Comparison of ENCODE assay signal across 4 fruit fly cellular contexts in genomic region chr3L:7639533-7639932, dm6.
TF ChIP-seq lines count a peak whose summit lies in the region.

No protein-coding gene starts in this region.

- no peak for TF ChIP-seq CTCF in whole organism, embryonic (GFP tag; optimal IDR thresholded peaks at IDR 0.05; lab: Kevin White, UChicago)

TF ChIP-seq in whole organism, adult, 20 proteins besides CTCF, POLR2A, EP300 and RAD21:
- TF ChIP-seq Clk (GFP tag; optimal IDR thresholded peaks at IDR 0.05; lab: Kevin White, UChicago) (no peak), bab1 (GFP tag; optimal IDR thresholded peaks at IDR 0.05; lab: Kevin White, UChicago) (peak; percentile 26)

TF ChIP-seq in whole organism, embryonic, 481 proteins besides CTCF, POLR2A, EP300 and RAD21 (continues in another document):
- no peak for TF ChIP-seq CG13123 (GFP tag; optimal IDR thresholded peaks at IDR 0.05; lab: Kevin White, UChicago)
- no peak for TF ChIP-seq h (optimal IDR thresholded peaks at IDR 0.05; lab: Kevin White, UChicago)
- no peak for TF ChIP-seq rib (GFP tag; IDR thresholded peaks at IDR 0.05; lab: Robert Waterston, UW)
- peak; percentile 67; the same call in 2 of the 3 replicates for TF ChIP-seq CG6791 (GFP tag; IDR thresholded peaks at IDR 0.05; lab: Robert Waterston, UW; ENCODE audit: partially characterized antibody)
- TF ChIP-seq chinmo (GFP tag; IDR thresholded peaks at IDR 0.05; lab: Robert Waterston, UW; ENCODE audit: partially characterized antibody), result no peak
- TF ChIP-seq CG3995 (GFP tag; optimal IDR thresholded peaks at IDR 0.05; lab: Kevin White, UChicago), result no peak
- TF ChIP-seq CG3163 (GFP tag; optimal IDR thresholded peaks at IDR 0.05; lab: Kevin White, UChicago), result no peak
- no peak for TF ChIP-seq Dref (GFP tag; IDR thresholded peaks at IDR 0.05; lab: Robert Waterston, UW)
- TF ChIP-seq E2f2 (GFP tag; IDR thresholded peaks at IDR 0.05; lab: Robert Waterston, UW), result peak; percentile 59
- TF ChIP-seq gt (GFP tag; IDR thresholded peaks at IDR 0.05; lab: Robert Waterston, UW), result no peak
- no peak for TF ChIP-seq fru (optimal IDR thresholded peaks at IDR 0.05; lab: Kevin White, UChicago)
- TF ChIP-seq Dfd (GFP tag; optimal IDR thresholded peaks at IDR 0.05; lab: Kevin White, UChicago), result no peak
- TF ChIP-seq CG6854 (GFP tag; optimal IDR thresholded peaks at IDR 0.05; lab: Kevin White, UChicago), result no peak
- no peak for TF ChIP-seq CG15601 (tag; optimal IDR thresholded peaks at IDR 0.05; lab: Kevin White, UChicago)
- TF ChIP-seq ssp (GFP tag; IDR thresholded peaks at IDR 0.05; lab: Robert Waterston, UW), result no peak
- TF ChIP-seq psq (GFP tag; optimal IDR thresholded peaks at IDR 0.05; lab: Kevin White, UChicago), result no peak
- no peak for TF ChIP-seq jing (GFP tag; optimal IDR thresholded peaks at IDR 0.05; lab: Kevin White, UChicago)
- peak; percentile 21 for TF ChIP-seq Med (GFP tag; lab: Kevin White, UChicago)
- no peak for TF ChIP-seq BtbVII (GFP tag; optimal IDR thresholded peaks at IDR 0.05; lab: Kevin White, UChicago)
- TF ChIP-seq nau (GFP tag; optimal IDR thresholded peaks at IDR 0.05; lab: Kevin White, UChicago), result no peak
- no peak for TF ChIP-seq bsh (GFP tag; optimal IDR thresholded peaks at IDR 0.05; lab: Kevin White, UChicago)
- no peak for TF ChIP-seq CG8944 (GFP tag; optimal IDR thresholded peaks at IDR 0.05; lab: Kevin White, UChicago)
- peak; percentile 48 for TF ChIP-seq Bgb (GFP tag; IDR thresholded peaks at IDR 0.05; lab: Robert Waterston, UW; ENCODE audit: partially characterized antibody)
- no peak for TF ChIP-seq phol (tag; optimal IDR thresholded peaks at IDR 0.05; lab: Kevin White, UChicago)
- TF ChIP-seq br (optimal IDR thresholded peaks at IDR 0.05; lab: Kevin White, UChicago), result no peak
- TF ChIP-seq Stat92E (GFP tag; optimal IDR thresholded peaks at IDR 0.05; lab: Kevin White, UChicago), result no peak
- no peak for TF ChIP-seq CG8388 (GFP tag; optimal IDR thresholded peaks at IDR 0.05; lab: Kevin White, UChicago)
- no peak for TF ChIP-seq Ets65A (GFP tag; lab: Kevin White, UChicago)
- peak; percentile 26 for TF ChIP-seq Dp (GFP tag; optimal IDR thresholded peaks at IDR 0.05; lab: Kevin White, UChicago)
- peak; percentile 97 for TF ChIP-seq Bdp1 (GFP tag; optimal IDR thresholded peaks at IDR 0.05; lab: Kevin White, UChicago)
- no peak for TF ChIP-seq abd-A (tag; optimal IDR thresholded peaks at IDR 0.05; lab: Kevin White, UChicago)

TF ChIP-seq in whole organism, prepupa, 60 proteins besides CTCF, POLR2A, EP300 and RAD21:
- TF ChIP-seq CG15336 (GFP tag; IDR thresholded peaks at IDR 0.05; lab: Robert Waterston, UW) (no peak), Eip78C (GFP tag; lab: Kevin White, UChicago) (peak; percentile 28), fd59A (GFP tag; optimal IDR thresholded peaks at IDR 0.05; lab: Kevin White, UChicago) (no peak)
TF ChIP-seq in whole organism, prepupa: peak in this region for 1.

TF ChIP-seq in whole organism, wandering third instar larva, 38 proteins besides CTCF, POLR2A, EP300 and RAD21:
- no peak for TF ChIP-seq Myc (optimal IDR thresholded peaks at IDR 0.05; lab: Kevin White, UChicago)
- TF ChIP-seq Hr78 (GFP tag; optimal IDR thresholded peaks at IDR 0.05; lab: Kevin White, UChicago), result no peak
- peak; percentile 17 for TF ChIP-seq Dif (GFP tag; optimal IDR thresholded peaks at IDR 0.05; lab: Kevin White, UChicago; ENCODE audit: partially characterized antibody)
- no peak for TF ChIP-seq N (GFP tag; optimal IDR thresholded peaks at IDR 0.05; lab: Kevin White, UChicago)
